Fruit fly (Drosophila melanogaster) whole organism, embryonic: Measurements from ENCODE around the gene Mob3.

Source experiments
- Abd-B ChIP-seq: fragments of 200-800 bp; sonication (Bioruptor generic); optimal IDR thresholded peaks from 2 replicates; lab custom pipeline; 2018; ENCODE audit warnings: missing biosample characterization, mild to moderate bottlenecking, missing genetic modification characterization, moderate library complexity
- CG10462 ChIP-seq: fragments of 200-800 bp; sonication (Bioruptor generic); optimal IDR thresholded peaks from 2 replicates; lab custom pipeline; 2016; ENCODE audit warnings: missing biosample characterization, missing genetic modification characterization
- CG10959 ChIP-seq: fragments of 200-800 bp; sonication (Bioruptor generic); IDR thresholded peaks from 2 replicates; pipeline ENCODE4 v1.3.6; 2022; ENCODE audit warnings: missing biosample characterization, missing genetic modification characterization
- CG11093 ChIP-seq: fragments of 200-800 bp; sonication (Bioruptor generic); IDR thresholded peaks from 3 replicates; pipeline ENCODE4 v1.3.6; 2022; ENCODE audit warnings: missing biosample characterization, missing genetic modification characterization
- CG11247 ChIP-seq: fragments of 200-800 bp; sonication (Bioruptor generic); IDR thresholded peaks from 2 replicates; pipeline ENCODE4 v1.3.6; 2022; ENCODE audit warnings: missing biosample characterization, missing genetic modification characterization
- CG12219 ChIP-seq: fragments of 200-800 bp; sonication (Bioruptor generic); optimal IDR thresholded peaks from 3 replicates; lab custom pipeline; 2018; ENCODE audit warnings: missing biosample characterization, mild to moderate bottlenecking, missing genetic modification characterization
- CG12236 ChIP-seq: fragments of 200-800 bp; sonication (Bioruptor generic); optimal IDR thresholded peaks from 2 replicates; lab custom pipeline; 2016; ENCODE audit warnings: missing biosample characterization, missing genetic modification characterization
- CG13894 ChIP-seq: fragments of 200-800 bp; sonication (Bioruptor generic); optimal IDR thresholded peaks from 3 replicates; lab custom pipeline; 2018; ENCODE audit warnings: missing biosample characterization, mild to moderate bottlenecking, missing genetic modification characterization, moderate library complexity
- CG14050 ChIP-seq: fragments of 200-800 bp; sonication (Bioruptor generic); IDR thresholded peaks from 3 replicates; pipeline ENCODE4 v1.3.6; 2022; ENCODE audit warnings: missing biosample characterization, missing genetic modification characterization
- CG14860 ChIP-seq: fragments of 200-800 bp; sonication (Bioruptor generic); IDR thresholded peaks from 3 replicates; pipeline ENCODE4 v1.3.6; 2022; ENCODE audit warnings: missing biosample characterization, missing genetic modification characterization; ENCODE audit not compliant: partially characterized antibody
- CG1529 ChIP-seq: fragments of 200-800 bp; sonication (Bioruptor generic); optimal IDR thresholded peaks from 3 replicates; lab custom pipeline; 2018; ENCODE audit warnings: missing biosample characterization, missing genetic modification characterization
- CG18262 ChIP-seq: fragments of 200-800 bp; optimal IDR thresholded peaks from 3 replicates; lab custom pipeline; 2019; ENCODE audit warnings: missing biosample characterization, mild to moderate bottlenecking, missing genetic modification characterization, moderate library complexity
- CG2120 ChIP-seq: fragments of 200-800 bp; sonication (Bioruptor generic); optimal IDR thresholded peaks from 3 replicates; lab custom pipeline; 2016; ENCODE audit warnings: missing biosample characterization, missing genetic modification characterization
- CG2875 ChIP-seq: fragments of 200-800 bp; sonication (Bioruptor generic); optimal IDR thresholded peaks from 2 replicates; lab custom pipeline; 2017; ENCODE audit warnings: missing biosample characterization, mild to moderate bottlenecking, missing genetic modification characterization, missing genetic modification reagents
- CG34376 ChIP-seq: fragments of 200-800 bp; sonication (Bioruptor generic); optimal IDR thresholded peaks from 2 replicates; lab custom pipeline; 2018; ENCODE audit warnings: missing biosample characterization, mild to moderate bottlenecking, missing genetic modification characterization
- CG34422 ChIP-seq: fragments of 200-800 bp; sonication (Bioruptor generic); IDR thresholded peaks from 3 replicates; pipeline ENCODE4 v1.3.6; 2022; ENCODE audit warnings: missing biosample characterization, missing genetic modification characterization
- CG3726 ChIP-seq: fragments of 200-800 bp; sonication (Bioruptor generic); IDR thresholded peaks from 3 replicates; pipeline ENCODE4, ENCODE4 v1.3.6; 2022; ENCODE audit warnings: missing biosample characterization, missing genetic modification characterization
- CG4404 ChIP-seq: fragments of 200-800 bp; sonication (Bioruptor generic); IDR thresholded peaks from 2 replicates; pipeline ENCODE4 v1.3.6; 2022; ENCODE audit warnings: missing biosample characterization, missing genetic modification characterization
- CG9876 ChIP-seq: fragments of 200-800 bp; sonication (Bioruptor generic); optimal IDR thresholded peaks from 2 replicates; lab custom pipeline; 2016; ENCODE audit warnings: missing biosample characterization, missing genetic modification characterization
- Camta ChIP-seq: fragments of 200-800 bp; sonication (Bioruptor generic); optimal IDR thresholded peaks from 2 replicates; lab custom pipeline; 2016; ENCODE audit warnings: missing biosample characterization, missing genetic modification characterization
- Doc2 ChIP-seq: fragments of 200-800 bp; sonication (Bioruptor generic); IDR thresholded peaks from 2 replicates; pipeline ENCODE4 v1.3.6; 2022; ENCODE audit warnings: missing biosample characterization, missing genetic modification characterization
- Dp ChIP-seq: fragments of 200-800 bp; sonication (Bioruptor generic); optimal IDR thresholded peaks from 2 replicates; lab custom pipeline; 2018; ENCODE audit warnings: missing biosample characterization, mild to moderate bottlenecking, missing genetic modification characterization, moderate library complexity
- GATAe ChIP-seq: fragments of 200-800 bp; sonication (Bioruptor generic); conservative IDR thresholded peaks from 2 replicates; pipeline ENCODE4 v1.3.6; 2022; ENCODE audit warnings: missing biosample characterization, missing genetic modification characterization
- HHEX ChIP-seq: fragments of 200-800 bp; sonication (Bioruptor generic); optimal IDR thresholded peaks from 3 replicates; lab custom pipeline; 2017; ENCODE audit warnings: missing biosample characterization, mild to moderate bottlenecking, missing genetic modification characterization, missing genetic modification reagents
- HLH3B ChIP-seq: fragments of 200-800 bp; sonication (Bioruptor generic); IDR thresholded peaks from 2 replicates; pipeline ENCODE4 v1.3.6; 2022; ENCODE audit warnings: missing biosample characterization, missing genetic modification characterization
- Hand ChIP-seq: fragments of 200-800 bp; sonication (Bioruptor generic); optimal IDR thresholded peaks from 2 replicates; lab custom pipeline; 2017; ENCODE audit warnings: mild to moderate bottlenecking, missing biosample characterization, missing genetic modification reagents, missing genetic modification characterization
- Hey ChIP-seq: fragments of 200-800 bp; sonication (Bioruptor generic); optimal IDR thresholded peaks from 3 replicates; lab custom pipeline; 2018; ENCODE audit warnings: missing biosample characterization, mild to moderate bottlenecking, missing genetic modification characterization
- Max ChIP-seq: fragments of 200-800 bp; sonication (Bioruptor generic); optimal IDR thresholded peaks from 2 replicates; lab custom pipeline; 2016; ENCODE audit warnings: missing biosample characterization, mild to moderate bottlenecking, missing genetic modification characterization
- Nf-YB ChIP-seq: fragments of 200-800 bp; sonication (Bioruptor generic); optimal IDR thresholded peaks from 3 replicates; lab custom pipeline; 2019; ENCODE audit warnings: missing biosample characterization, mild to moderate bottlenecking, missing genetic modification characterization, moderate library complexity
- PHDP ChIP-seq: fragments of 200-800 bp; sonication (Bioruptor generic); optimal IDR thresholded peaks from 3 replicates; lab custom pipeline; 2018; ENCODE audit warnings: missing biosample characterization, mild to moderate bottlenecking, missing genetic modification characterization, moderate library complexity
- ap ChIP-seq: fragments of 200-800 bp; sonication (Bioruptor generic); IDR thresholded peaks from 2 replicates; pipeline ENCODE4 v1.3.6; 2022; ENCODE audit warnings: missing biosample characterization, missing genetic modification characterization
- ara ChIP-seq: fragments of 200-800 bp; sonication (Bioruptor generic); IDR thresholded peaks from 2 replicates; pipeline ENCODE4 v1.3.6; 2022; ENCODE audit warnings: missing biosample characterization, missing genetic modification characterization
- cad ChIP-seq: fragments of >200 bp; optimal IDR thresholded peaks from 2 replicates; lab custom pipeline; 2017; ENCODE audit warnings: missing biosample characterization, missing genetic modification characterization
- cato ChIP-seq: fragments of 200-800 bp; sonication (Bioruptor generic); optimal IDR thresholded peaks from 2 replicates; lab custom pipeline; 2016; ENCODE audit warnings: missing biosample characterization, missing genetic modification characterization, borderline replicate concordance
- caup ChIP-seq: fragments of 200-800 bp; sonication (Bioruptor generic); optimal IDR thresholded peaks from 3 replicates; lab custom pipeline; 2017; ENCODE audit warnings: missing biosample characterization, mild to moderate bottlenecking, missing genetic modification characterization, moderate library complexity; ENCODE audit not compliant: severe bottlenecking
- eyg ChIP-seq: fragments of 200-800 bp; sonication (Bioruptor generic); optimal IDR thresholded peaks from 3 replicates; lab custom pipeline; 2016; ENCODE audit warnings: missing biosample characterization, missing genetic modification characterization
- ftz-f1 ChIP-seq: fragments of 200-800 bp; sonication (Bioruptor generic); optimal IDR thresholded peaks from 2 replicates; lab custom pipeline; 2016; ENCODE audit warnings: missing biosample characterization, missing genetic modification characterization
- gfzf ChIP-seq: fragments of 200-800 bp; sonication (Bioruptor generic); optimal IDR thresholded peaks from 2 replicates; lab custom pipeline; 2016; ENCODE audit warnings: missing biosample characterization, mild to moderate bottlenecking, missing genetic modification characterization, moderate library complexity
- grau ChIP-seq: fragments of 200-800 bp; optimal IDR thresholded peaks from 3 replicates; lab custom pipeline; 2019; ENCODE audit warnings: missing biosample characterization, mild to moderate bottlenecking, missing genetic modification characterization, moderate library complexity
- hth ChIP-seq: fragments of >200 bp; optimal IDR thresholded peaks from 2 replicates; lab custom pipeline; 2017; ENCODE audit warnings: inconsistent platforms
- lab ChIP-seq: fragments of 200-800 bp; sonication (Bioruptor generic); optimal IDR thresholded peaks from 3 replicates; lab custom pipeline; 2017; ENCODE audit warnings: missing biosample characterization, missing genetic modification characterization, mild to moderate bottlenecking, moderate library complexity, missing genetic modification reagents
- lov ChIP-seq, 2 experiments: fragments of 200-800 bp in 1 of 2; fragments of >200 bp in 1 of 2; sonication (Bioruptor generic) in 1 of 2; IDR thresholded peaks in 1 of 2; optimal IDR thresholded peaks in 1 of 2; 2 replicates in 1 of 2; 3 replicates in 1 of 2; pipeline versions ENCODE4 v1.3.6 to Lab custom; 2017 to 2022; ENCODE audit warnings: missing biosample characterization in 1 of 2, missing genetic modification characterization in 1 of 2
- p53 ChIP-seq: fragments of 200-800 bp; sonication (Bioruptor generic); optimal IDR thresholded peaks from 2 replicates; lab custom pipeline; 2016; ENCODE audit warnings: missing biosample characterization, missing genetic modification characterization
- prd ChIP-seq, 3 experiments: fragments of >200 bp in 2 of 3; fragments of 200-800 bp in 1 of 3; sonication (Bioruptor generic) in 1 of 3; optimal IDR thresholded peaks in 2 of 3; IDR thresholded peaks in 1 of 3; 2 replicates in 2 of 3; 3 replicates in 1 of 3; pipeline versions ENCODE4 v1.3.6 to Lab custom; 2017 to 2022; ENCODE audit warnings: missing biosample characterization in 1 of 3, missing genetic modification characterization in 1 of 3
- repo ChIP-seq: fragments of 200-800 bp; sonication (Bioruptor generic); optimal IDR thresholded peaks from 2 replicates; lab custom pipeline; 2016; ENCODE audit warnings: missing biosample characterization, missing genetic modification characterization
- slbo ChIP-seq: fragments of 200-800 bp; sonication (Bioruptor generic); IDR thresholded peaks from 2 replicates; pipeline ENCODE4 v1.3.6; 2022; ENCODE audit warnings: missing biosample characterization, missing genetic modification characterization
- slou ChIP-seq: fragments of 200-800 bp; sonication (Bioruptor generic); optimal IDR thresholded peaks from 3 replicates; lab custom pipeline; 2016; ENCODE audit warnings: missing biosample characterization, missing genetic modification characterization
- unc-4 ChIP-seq: fragments of 200-800 bp; sonication (Bioruptor generic); IDR thresholded peaks from 2 replicates; pipeline ENCODE4 v1.3.6; 2022; ENCODE audit warnings: missing biosample characterization, missing genetic modification characterization; ENCODE audit not compliant: partially characterized antibody
- z ChIP-seq: fragments of 200-800 bp; sonication (Bioruptor generic); IDR thresholded peaks from 3 replicates; pipeline ENCODE4 v1.3.6; 2022; ENCODE audit warnings: missing biosample characterization, missing genetic modification characterization
- zen2 ChIP-seq: fragments of 200-800 bp; sonication (Bioruptor generic); IDR thresholded peaks from 3 replicates; pipeline ENCODE4 v1.3.6; 2022; ENCODE audit warnings: missing biosample characterization, missing genetic modification characterization; ENCODE audit not compliant: partially characterized antibody
- zf30C ChIP-seq: fragments of 200-800 bp; sonication (Bioruptor generic); optimal IDR thresholded peaks from 3 replicates; lab custom pipeline; 2018; ENCODE audit warnings: missing biosample characterization, mild to moderate bottlenecking, missing genetic modification characterization

The Mob3 gene

DNA sequence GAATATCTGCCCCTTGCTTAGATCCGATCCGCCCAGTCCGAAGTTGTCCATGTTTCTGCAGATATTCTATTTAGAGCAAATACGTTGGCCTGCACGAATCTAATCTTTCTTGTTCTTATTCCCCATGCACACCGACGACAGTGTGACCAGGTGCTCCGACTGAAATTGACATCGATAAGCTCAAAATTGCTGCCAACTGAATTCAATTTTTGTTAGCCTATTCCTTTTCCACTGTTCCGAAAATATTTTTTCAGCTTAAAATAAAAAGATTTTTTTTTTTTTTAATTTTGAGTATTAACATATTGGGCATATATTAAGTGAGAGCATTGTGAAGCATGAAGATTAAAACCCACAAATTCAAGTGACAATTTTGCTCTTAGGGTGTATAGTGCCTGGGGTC, 38.6 kb downstream of the Mob3 start, which contains the start of gene nmd (continued):
- TF ChIP-seq Nf-YB (GFP tag; lab: Kevin White, UChicago) (no peak), CG13894 (tag; lab: Kevin White, UChicago) (peak; percentile 26), CG10959 (GFP tag; lab: Robert Waterston, UW) (no peak), Hand (GFP tag; lab: Kevin White, UChicago) (no peak), cad (GFP tag; lab: Kevin White, UChicago) (no peak), gfzf (GFP tag; lab: Kevin White, UChicago) (peak; percentile 86), Dp (GFP tag; lab: Kevin White, UChicago) (peak; percentile 29), eyg (GFP tag; lab: Kevin White, UChicago) (no peak), CG12236 (GFP tag; lab: Kevin White, UChicago) (no peak), hth (lab: Kevin White, UChicago) (no peak), CG2120 (GFP tag; lab: Kevin White, UChicago) (peak; percentile 33), CG14860 (no peak), CG9876 (no peak), grau (peak; percentile 6), slou (no peak), Doc2 (GFP tag; lab: Robert Waterston, UW) (no peak), unc-4 (GFP tag; lab: Robert Waterston, UW) (peak; percentile 30; the same call in 1 of the 2 replicates), Abd-B (GFP tag; lab: Kevin White, UChicago) (no peak), ap (GFP tag; lab: Robert Waterston, UW) (no peak), Hey (tag; lab: Kevin White, UChicago) (no peak), caup (GFP tag; lab: Kevin White, UChicago) (no peak), z (GFP tag; lab: Robert Waterston, UW) (no peak), ara (GFP tag; lab: Robert Waterston, UW) (no peak), CG14050 (GFP tag; lab: Robert Waterston, UW) (no peak), GATAe (GFP tag; lab: Robert Waterston, UW) (no peak), CG10462 (GFP tag; lab: Kevin White, UChicago) (no peak), CG1529 (GFP tag; lab: Kevin White, UChicago) (no peak), CG4404 (no peak), CG34422 (GFP tag; lab: Robert Waterston, UW) (no peak), Camta (GFP tag; lab: Kevin White, UChicago) (no peak), repo (GFP tag; lab: Kevin White, UChicago) (no peak), CG3726 (GFP tag; lab: Robert Waterston, UW) (no peak), zen2 (GFP tag; lab: Robert Waterston, UW) (no peak), ftz-f1 (GFP tag; lab: Kevin White, UChicago) (no peak), CG34376 (GFP tag; lab: Kevin White, UChicago) (peak; percentile 43), HHEX (GFP tag; lab: Kevin White, UChicago) (no peak), cato (GFP tag; lab: Kevin White, UChicago) (no peak), CG18262 (tag; lab: Kevin White, UChicago) (no peak), lab (no peak), CG12219 (GFP tag; lab: Kevin White, UChicago) (no peak), HLH3B (GFP tag; lab: Robert Waterston, UW) (no peak), CG2875 (no peak), PHDP (no peak), Max (peak; percentile 51), lov (optimal IDR thresholded peaks at IDR 0.05; lab: Kevin White, UChicago) (no peak), lov (GFP tag; IDR thresholded peaks at IDR 0.05; lab: Robert Waterston, UW) (no peak), CG11247 (GFP tag; lab: Robert Waterston, UW) (no peak), zf30C (GFP tag; lab: Kevin White, UChicago) (no peak), prd (optimal IDR thresholded peaks at IDR 0.05; lab: Kevin White, UChicago) (no peak), prd (GFP tag; IDR thresholded peaks at IDR 0.05; lab: Robert Waterston, UW) (peak; percentile 4; the same call in 1 of the 3 replicates), CG11093 (no peak), slbo (GFP tag; lab: Robert Waterston, UW) (peak; percentile 35; the same call in 1 of the 2 replicates), p53 (GFP tag; lab: Kevin White, UChicago) (peak; percentile 36)
